Fruit fly (Drosophila melanogaster): ENCODE data around the gene CG13004.

Gene CG13004

DNA sequence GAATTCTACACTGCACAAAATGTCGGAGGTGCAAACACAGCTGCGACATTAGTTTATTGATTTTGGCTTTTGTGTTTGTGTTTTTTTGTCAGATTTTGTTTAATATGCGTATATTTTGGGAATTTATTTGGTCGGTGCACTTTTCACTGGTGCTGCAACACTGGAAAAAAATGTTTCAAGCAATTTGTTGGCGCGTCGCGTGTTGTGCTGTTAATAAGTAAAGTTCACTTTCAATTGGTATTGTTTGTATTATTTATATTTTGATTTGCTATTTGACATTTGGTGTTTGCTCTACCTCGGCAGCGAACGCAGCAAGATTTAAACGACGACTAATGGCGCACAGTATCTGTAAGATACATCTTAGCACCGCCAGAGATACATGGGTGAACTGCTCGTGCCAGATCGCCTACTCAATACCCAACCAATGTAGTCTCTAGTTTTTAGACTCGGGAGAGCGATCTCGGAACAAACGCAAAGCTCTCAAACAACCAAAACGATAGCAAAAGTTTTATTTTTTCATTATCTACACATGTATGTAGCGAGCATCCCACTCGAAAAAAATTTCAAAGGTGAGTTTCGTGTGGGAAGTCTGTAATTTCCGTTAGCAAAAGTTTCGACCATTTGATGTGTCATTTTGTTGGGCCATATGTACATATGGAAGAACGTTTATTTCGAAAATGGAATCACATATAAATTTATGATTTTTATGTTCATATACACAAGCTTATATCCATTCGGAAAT is 53.0 kb downstream of the CG13004 start (continued):
- TF ChIP-seq HLH4C (GFP tag; IDR thresholded peaks at IDR 0.05; ENCODE audit: partially characterized antibody) = no peak
- peak; percentile 50 for TF ChIP-seq Hmr (GFP tag; optimal IDR thresholded peaks at IDR 0.05)
- TF ChIP-seq trh (GFP tag; optimal IDR thresholded peaks at IDR 0.05) = no peak
- peak; percentile 38 for TF ChIP-seq CG1602 (GFP tag; optimal IDR thresholded peaks at IDR 0.05)
- TF ChIP-seq CG15696 (tag; optimal IDR thresholded peaks at IDR 0.05) = no peak
- TF ChIP-seq CG34376 (GFP tag; optimal IDR thresholded peaks at IDR 0.05) = peak; percentile 32
- peak; percentile 26 for TF ChIP-seq btn (GFP tag; optimal IDR thresholded peaks at IDR 0.05)
- TF ChIP-seq C15 (GFP tag; IDR thresholded peaks at IDR 0.05) = 0 out of 3 replicates have a peak, but pooled peaks have one; percentile 33
- TF ChIP-seq Taf1 (GFP tag; IDR thresholded peaks at IDR 0.05) = 0 out of 2 replicates have a peak, but pooled peaks have one; percentile 39
- peak; percentile 51; the same call in 1 of the 3 replicates for TF ChIP-seq Dbx (GFP tag; IDR thresholded peaks at IDR 0.05)
- peak; percentile 65; the same call in 1 of the 2 replicates for TF ChIP-seq Awh (GFP tag; IDR thresholded peaks at IDR 0.05)
- TF ChIP-seq Gug (GFP tag; IDR thresholded peaks at IDR 0.05) = 0 out of 4 replicates have a peak, but pooled peaks have one; percentile 26
- peak; percentile 75 for TF ChIP-seq dysf (GFP tag; IDR thresholded peaks at IDR 0.05)
- peak; percentile 70 for TF ChIP-seq gem (tag; optimal IDR thresholded peaks at IDR 0.05)
- no peak for TF ChIP-seq inv (GFP tag; IDR thresholded peaks at IDR 0.05; ENCODE audit: partially characterized antibody)
- TF ChIP-seq row (GFP tag; IDR thresholded peaks at IDR 0.05) = peak; percentile 52
- TF ChIP-seq CG11695 (GFP tag; IDR thresholded peaks at IDR 0.05) = peak; percentile 50; the same call in 1 of the 3 replicates
- TF ChIP-seq CG14050 (GFP tag; IDR thresholded peaks at IDR 0.05) = peak; percentile 59
- TF ChIP-seq tx (GFP tag; optimal IDR thresholded peaks at IDR 0.05) = peak; percentile 52
- TF ChIP-seq hb (GFP tag; IDR thresholded peaks at IDR 0.05; ENCODE audit: partially characterized antibody) = no peak
- no peak for TF ChIP-seq Atf3 (GFP tag; optimal IDR thresholded peaks at IDR 0.05)
- no peak for TF ChIP-seq BEAF-32 (GFP tag; optimal IDR thresholded peaks at IDR 0.05)
- no peak for TF ChIP-seq bab2 (GFP tag; optimal IDR thresholded peaks at IDR 0.05)
- TF ChIP-seq CG43689 (GFP tag; IDR thresholded peaks at IDR 0.05) = no peak
- TF ChIP-seq shn (GFP tag; optimal IDR thresholded peaks at IDR 0.05) = peak; percentile 30
- peak; percentile 5 for TF ChIP-seq CG13296 (GFP tag; optimal IDR thresholded peaks at IDR 0.05)
- TF ChIP-seq fru (optimal IDR thresholded peaks at IDR 0.05) = no peak
- TF ChIP-seq CG5180 (GFP tag; optimal IDR thresholded peaks at IDR 0.05) = peak; percentile 4
- peak; percentile 2 for TF ChIP-seq schlank (tag; optimal IDR thresholded peaks at IDR 0.05)
- no peak for TF ChIP-seq cato (GFP tag; optimal IDR thresholded peaks at IDR 0.05; ENCODE audit: borderline replicate concordance)
- TF ChIP-seq HmgD (GFP tag; optimal IDR thresholded peaks at IDR 0.05) = no peak
- peak; percentile 11 for TF ChIP-seq nau (GFP tag; optimal IDR thresholded peaks at IDR 0.05)
- peak; percentile 57 for TF ChIP-seq CG17328 (GFP tag; IDR thresholded peaks at IDR 0.05)
- peak; percentile 46 for TF ChIP-seq CG9727 (GFP tag; optimal IDR thresholded peaks at IDR 0.05)
- peak; percentile 47 to 59 for TF ChIP-seq dpn (GFP tag; optimal IDR thresholded peaks at IDR 0.05)
- peak; percentile 30; the same call in 1 of the 3 replicates for TF ChIP-seq ase (GFP tag; IDR thresholded peaks at IDR 0.05)
- TF ChIP-seq Hr3 (GFP tag; optimal IDR thresholded peaks at IDR 0.05) = peak; percentile 19
- TF ChIP-seq jigr1 (GFP tag; IDR thresholded peaks at IDR 0.05) = no peak
- no peak for TF ChIP-seq tup (GFP tag; optimal IDR thresholded peaks at IDR 0.05)
- peak; percentile 62; the same call in 1 of the 2 replicates for TF ChIP-seq slbo (GFP tag; IDR thresholded peaks at IDR 0.05)
- no peak for TF ChIP-seq Vsx1 (GFP tag; optimal IDR thresholded peaks at IDR 0.05)
- no peak for TF ChIP-seq CG6254 (GFP tag; optimal IDR thresholded peaks at IDR 0.05)
- TF ChIP-seq lab (GFP tag; optimal IDR thresholded peaks at IDR 0.05) = peak; percentile 67
- TF ChIP-seq da (GFP tag; optimal IDR thresholded peaks at IDR 0.05) = peak; percentile 24
- peak; percentile 42 for TF ChIP-seq CG13424 (tag; optimal IDR thresholded peaks at IDR 0.05)
- TF ChIP-seq CG18476 (GFP tag; optimal IDR thresholded peaks at IDR 0.05) = peak; percentile 34
- no peak for TF ChIP-seq CG13123 (GFP tag; optimal IDR thresholded peaks at IDR 0.05)
- TF ChIP-seq ato (GFP tag; IDR thresholded peaks at IDR 0.05; ENCODE audit: partially characterized antibody) = no peak
- TF ChIP-seq CG4360 (GFP tag; IDR thresholded peaks at IDR 0.05) = no peak

Measured in whole organism, embryonic.